Fruit fly (Drosophila melanogaster): ENCODE results near the gene CG42495.

dm6 chr3L:18667115-18667514 lies at the start of gene CG42495:
- TF ChIP-seq EcR (GFP tag; optimal IDR thresholded peaks at IDR 0.05) (no peak), CG12605 (GFP tag; IDR thresholded peaks at IDR 0.05) (no peak)
